Fruit fly (Drosophila melanogaster) whole organism, prepupa: ENCODE data around the gene wts.

ENCODE experiments used
- Blimp-1 ChIP-seq: fragments of 200-800 bp; sonication (Bioruptor generic); optimal IDR thresholded peaks from 3 replicates; lab custom pipeline; 2017; ENCODE audit warnings: missing biosample characterization, missing genetic modification characterization, mild to moderate bottlenecking, moderate library complexity, missing genetic modification reagents
- CG10631 ChIP-seq: fragments of 200-800 bp; sonication (Bioruptor generic); optimal IDR thresholded peaks from 2 replicates; lab custom pipeline; 2016; ENCODE audit warnings: missing biosample characterization, missing genetic modification characterization
- CG10669 ChIP-seq: fragments of 200-800 bp; sonication (Bioruptor generic); optimal IDR thresholded peaks from 3 replicates; lab custom pipeline; 2018; ENCODE audit warnings: missing biosample characterization, mild to moderate bottlenecking, missing genetic modification characterization, moderate library complexity
- CG11294 ChIP-seq: fragments of 200-800 bp; sonication (Bioruptor generic); IDR thresholded peaks from 2 replicates; pipeline ENCODE4 v1.3.6; 2022; ENCODE audit warnings: missing biosample characterization, missing genetic modification characterization
- CG11762 ChIP-seq: fragments of 200-800 bp; sonication (Bioruptor generic); optimal IDR thresholded peaks from 3 replicates; lab custom pipeline; 2016; ENCODE audit warnings: missing biosample characterization, missing genetic modification characterization; ENCODE audit not compliant: insufficient read depth
- CG11902 ChIP-seq: fragments of 200-800 bp; sonication (Bioruptor generic); optimal IDR thresholded peaks from 3 replicates; lab custom pipeline; 2016; ENCODE audit warnings: missing biosample characterization, missing genetic modification characterization
- CG15336 ChIP-seq: fragments of 200-800 bp; sonication (Bioruptor generic); IDR thresholded peaks from 2 replicates; pipeline ENCODE4 v1.3.6; 2022; ENCODE audit warnings: missing biosample characterization, missing genetic modification characterization
- CG3032 ChIP-seq: fragments of 200-800 bp; optimal IDR thresholded peaks from 2 replicates; lab custom pipeline; 2019; ENCODE audit warnings: missing biosample characterization, mild to moderate bottlenecking, missing genetic modification characterization, moderate library complexity
- CG31627 ChIP-seq: fragments of 200-800 bp; sonication (Bioruptor generic); optimal IDR thresholded peaks from 3 replicates; lab custom pipeline; 2016; ENCODE audit warnings: missing biosample characterization, missing genetic modification characterization
- CG32006 ChIP-seq: fragments of 200-800 bp; sonication (Bioruptor generic); optimal IDR thresholded peaks from 3 replicates; lab custom pipeline; 2017; ENCODE audit warnings: missing biosample characterization, mild to moderate bottlenecking, missing genetic modification characterization
- CG34406 ChIP-seq: fragments of 200-800 bp; sonication (Bioruptor generic); optimal IDR thresholded peaks from 3 replicates; lab custom pipeline; 2016; ENCODE audit warnings: missing biosample characterization, missing genetic modification characterization
- CG3919 ChIP-seq: fragments of 200-800 bp; sonication (Bioruptor generic); optimal IDR thresholded peaks from 3 replicates; lab custom pipeline; 2016; ENCODE audit warnings: missing biosample characterization, missing genetic modification characterization
- CG4318 ChIP-seq: fragments of 200-800 bp; sonication (Bioruptor generic); optimal IDR thresholded peaks from 3 replicates; lab custom pipeline; 2017; ENCODE audit warnings: missing biosample characterization, mild to moderate bottlenecking, missing genetic modification characterization
- CG6163 ChIP-seq: fragments of 200-800 bp; sonication (Bioruptor generic); IDR thresholded peaks from 3 replicates; pipeline ENCODE4 v1.3.6; 2022; ENCODE audit warnings: missing biosample characterization, missing genetic modification characterization
- CG6792 ChIP-seq: fragments of 200-800 bp; sonication (Bioruptor generic); optimal IDR thresholded peaks from 3 replicates; lab custom pipeline; 2016; ENCODE audit warnings: missing biosample characterization, missing genetic modification characterization
- CG6808 ChIP-seq: fragments of 200-800 bp; sonication (Bioruptor generic); optimal IDR thresholded peaks from 3 replicates; lab custom pipeline; 2017; ENCODE audit warnings: missing biosample characterization, missing genetic modification characterization, mild to moderate bottlenecking, moderate library complexity, missing genetic modification reagents
- CG8119 ChIP-seq: fragments of 200-800 bp; sonication (Bioruptor generic); IDR thresholded peaks from 3 replicates; pipeline ENCODE4 v1.3.6; 2022; ENCODE audit warnings: missing biosample characterization, missing genetic modification characterization
- CG8319 ChIP-seq: fragments of 200-800 bp; sonication (Bioruptor generic); optimal IDR thresholded peaks from 3 replicates; lab custom pipeline; 2016; ENCODE audit warnings: missing biosample characterization, missing genetic modification characterization
- CG8632 ChIP-seq: fragments of 200-800 bp; sonication (Bioruptor generic); optimal IDR thresholded peaks from 3 replicates; lab custom pipeline; 2016; ENCODE audit warnings: missing biosample characterization, missing genetic modification characterization
- Eip75B ChIP-seq: fragments of 200-800 bp; sonication (Bioruptor generic); optimal IDR thresholded peaks from 3 replicates; lab custom pipeline; 2016; ENCODE audit warnings: missing biosample characterization, missing genetic modification characterization
- Eip78C ChIP-seq: fragments of 200-800 bp; sonication (Bioruptor generic); peaks from one replicate; lab custom pipeline; 2016; ENCODE audit warnings: missing biosample characterization, missing genetic modification characterization
- Eip93F ChIP-seq: fragments of 200-800 bp; sonication (Bioruptor generic); optimal IDR thresholded peaks from 2 replicates; lab custom pipeline; 2016; ENCODE audit warnings: missing biosample characterization, mild to moderate bottlenecking, missing genetic modification characterization
- Ets21C ChIP-seq: fragments of 200-800 bp; sonication (Bioruptor generic); optimal IDR thresholded peaks from 3 replicates; lab custom pipeline; 2016; ENCODE audit warnings: missing biosample characterization, missing genetic modification characterization
- Ets96B ChIP-seq: fragments of 200-800 bp; optimal IDR thresholded peaks from 2 replicates; lab custom pipeline; 2019; ENCODE audit warnings: missing biosample characterization, mild to moderate bottlenecking, missing genetic modification characterization, moderate library complexity
- Gug ChIP-seq: fragments of 200-800 bp; sonication (Bioruptor generic); IDR thresholded peaks from 2 replicates; pipeline ENCODE4 v1.3.6; 2022; ENCODE audit warnings: missing biosample characterization, missing genetic modification characterization
- Hr38 ChIP-seq: sonication (Bioruptor generic); optimal IDR thresholded peaks from 2 replicates; lab custom pipeline; 2016; ENCODE audit warnings: missing biosample characterization, missing genetic modification characterization
- Hr39 ChIP-seq: fragments of 200-800 bp; sonication (Bioruptor generic); optimal IDR thresholded peaks from 2 replicates; lab custom pipeline; 2016; ENCODE audit warnings: missing biosample characterization, missing genetic modification characterization
- Hr4 ChIP-seq: fragments of 200-800 bp; sonication (Bioruptor generic); optimal IDR thresholded peaks from 3 replicates; lab custom pipeline; 2016; ENCODE audit warnings: missing biosample characterization, missing genetic modification characterization
- Met ChIP-seq: fragments of 200-800 bp; sonication (Bioruptor generic); optimal IDR thresholded peaks from 3 replicates; lab custom pipeline; 2016; ENCODE audit warnings: missing biosample characterization, missing genetic modification characterization
- OdsH ChIP-seq: fragments of 200-800 bp; sonication (Bioruptor generic); optimal IDR thresholded peaks from 3 replicates; lab custom pipeline; 2016; ENCODE audit warnings: missing biosample characterization, missing genetic modification characterization
- Smox ChIP-seq: fragments of 200-800 bp; sonication (Bioruptor generic); optimal IDR thresholded peaks from 3 replicates; lab custom pipeline; 2016; ENCODE audit warnings: missing biosample characterization, missing genetic modification characterization
- Sox102F ChIP-seq: fragments of 200-800 bp; sonication (Bioruptor generic); optimal IDR thresholded peaks from 2 replicates; lab custom pipeline; 2016; ENCODE audit warnings: missing biosample characterization, mild to moderate bottlenecking, missing genetic modification characterization
- Sox14 ChIP-seq: fragments of 200-800 bp; sonication (Bioruptor generic); optimal IDR thresholded peaks from 3 replicates; lab custom pipeline; 2016; ENCODE audit warnings: missing biosample characterization, missing genetic modification characterization
- Sox15 ChIP-seq: fragments of 200-800 bp; sonication (Bioruptor generic); optimal IDR thresholded peaks from 3 replicates; lab custom pipeline; 2016; ENCODE audit warnings: missing biosample characterization, missing genetic modification characterization
- achi ChIP-seq: fragments of 200-800 bp; sonication (Bioruptor generic); optimal IDR thresholded peaks from 3 replicates; lab custom pipeline; 2016; ENCODE audit warnings: missing biosample characterization, missing genetic modification characterization
- cyc ChIP-seq: fragments of 200-800 bp; sonication (Bioruptor generic); optimal IDR thresholded peaks from 3 replicates; lab custom pipeline; 2016; ENCODE audit warnings: missing biosample characterization, missing genetic modification characterization
- dac ChIP-seq: fragments of 200-800 bp; sonication (Bioruptor generic); optimal IDR thresholded peaks from 2 replicates; lab custom pipeline; 2017; ENCODE audit warnings: missing biosample characterization, mild to moderate bottlenecking, missing genetic modification characterization
- dsx ChIP-seq: fragments of 200-800 bp; optimal IDR thresholded peaks from 3 replicates; lab custom pipeline; 2019; ENCODE audit warnings: missing biosample characterization, mild to moderate bottlenecking, missing genetic modification characterization, moderate library complexity; ENCODE audit not compliant: poor library complexity, severe bottlenecking
- esn ChIP-seq: fragments of 200-800 bp; sonication (Bioruptor generic); optimal IDR thresholded peaks from 2 replicates; lab custom pipeline; 2016; ENCODE audit warnings: missing biosample characterization, mild to moderate bottlenecking, missing genetic modification characterization, moderate library complexity
- lz ChIP-seq: fragments of 200-800 bp; sonication (Bioruptor generic); optimal IDR thresholded peaks from 3 replicates; lab custom pipeline; 2016; ENCODE audit warnings: missing biosample characterization, missing genetic modification characterization
- net ChIP-seq: fragments of 200-800 bp; sonication (Bioruptor generic); optimal IDR thresholded peaks from 3 replicates; lab custom pipeline; 2016; ENCODE audit warnings: missing biosample characterization, missing genetic modification characterization
- pdm3 ChIP-seq: fragments of 200-800 bp; sonication (Bioruptor generic); optimal IDR thresholded peaks from 3 replicates; lab custom pipeline; 2016; ENCODE audit warnings: missing biosample characterization, missing genetic modification characterization
- salr ChIP-seq, 2 experiments: fragments of 200-800 bp; sonication (Bioruptor generic); optimal IDR thresholded peaks; 3 replicates each; lab custom pipeline; 2016 to 2018; ENCODE audit warnings: missing biosample characterization in 2 of 2, missing genetic modification characterization in 2 of 2, mild to moderate bottlenecking in 1 of 2
- spab ChIP-seq: fragments of 200-800 bp; sonication (Bioruptor generic); optimal IDR thresholded peaks from 2 replicates; lab custom pipeline; 2017; ENCODE audit warnings: missing biosample characterization, mild to moderate bottlenecking, missing genetic modification characterization, missing genetic modification reagents
- ss ChIP-seq, 2 experiments: fragments of 200-800 bp; sonication (Bioruptor generic); optimal IDR thresholded peaks; 2 replicates in 1 of 2; 3 replicates in 1 of 2; lab custom pipeline; 2017 to 2018; ENCODE audit warnings: mild to moderate bottlenecking in 2 of 2, missing biosample characterization in 2 of 2, missing genetic modification characterization in 2 of 2, moderate library complexity in 1 of 2
- topi ChIP-seq: fragments of 200-800 bp; sonication (Bioruptor generic); optimal IDR thresholded peaks from 3 replicates; lab custom pipeline; 2016; ENCODE audit warnings: missing biosample characterization, missing genetic modification characterization
- vri ChIP-seq: fragments of 200-800 bp; sonication (Bioruptor generic); optimal IDR thresholded peaks from 3 replicates; lab custom pipeline; 2016; ENCODE audit warnings: missing biosample characterization, mild to moderate bottlenecking, missing genetic modification characterization

The wts gene

dm6 chr3R:30814597-30815252 lies 8.3 kb upstream of the wts start (continued):
- TF ChIP-seq Hr38 (GFP tag; lab: Kevin White, UChicago): no peak
- peak; percentile 35 for TF ChIP-seq CG3032 (tag; lab: Kevin White, UChicago)
- TF ChIP-seq ss (GFP tag; optimal IDR thresholded peaks at IDR 0.05; lab: Kevin White, UChicago): no peak
- peak; percentile 24 for TF ChIP-seq CG34406 (GFP tag; lab: Kevin White, UChicago)
- no peak for TF ChIP-seq CG8319 (GFP tag; lab: Kevin White, UChicago)
- TF ChIP-seq CG10631: peak; percentile 56
- TF ChIP-seq Blimp-1: no peak
- peak; percentile 93 for TF ChIP-seq CG8119 (GFP tag; lab: Robert Waterston, UW)
- no peak for TF ChIP-seq Sox15 (GFP tag; lab: Kevin White, UChicago)
- TF ChIP-seq Hr39 (GFP tag; lab: Kevin White, UChicago): peak; percentile 38
- no peak for TF ChIP-seq Sox102F (GFP tag; lab: Kevin White, UChicago)
- TF ChIP-seq CG3919: peak; percentile 63
- peak; percentile 77 for TF ChIP-seq pdm3 (GFP tag; lab: Kevin White, UChicago)
- TF ChIP-seq CG6163 (GFP tag; lab: Robert Waterston, UW): peak; percentile 83
- peak; percentile 8 for TF ChIP-seq cyc (GFP tag; lab: Kevin White, UChicago)
- peak; percentile 34 for TF ChIP-seq CG11762 (GFP tag; lab: Kevin White, UChicago)
- TF ChIP-seq esn (GFP tag; lab: Kevin White, UChicago): peak; percentile 31
- peak; percentile 25 for TF ChIP-seq CG6792 (GFP tag; lab: Kevin White, UChicago)
- TF ChIP-seq Smox (GFP tag; lab: Kevin White, UChicago): peak; percentile 15
- peak; percentile 37 for TF ChIP-seq Eip75B
- TF ChIP-seq Gug: peak; percentile 40; the same call in 1 of the 2 replicates
- peak; percentile 61 for TF ChIP-seq net (GFP tag; lab: Kevin White, UChicago)
- TF ChIP-seq Sox14 (GFP tag; lab: Kevin White, UChicago): peak; percentile 74
- peak; percentile 69 for TF ChIP-seq OdsH
- peak; percentile 32 for TF ChIP-seq CG31627 (GFP tag; lab: Kevin White, UChicago)
- peak; percentile 1 for TF ChIP-seq CG8632 (GFP tag; lab: Kevin White, UChicago)
- TF ChIP-seq CG15336: peak; percentile 92

- TF ChIP-seq CG6792 (GFP tag; lab: Kevin White, UChicago) (peak; percentile 82), Ets21C (GFP tag; lab: Kevin White, UChicago) (peak; percentile 82), Hr39 (GFP tag; lab: Kevin White, UChicago) (peak; percentile 84), achi (GFP tag; lab: Kevin White, UChicago) (peak; percentile 84), CG11762 (GFP tag; lab: Kevin White, UChicago) (peak; percentile 74), topi (GFP tag; lab: Kevin White, UChicago) (peak; percentile 92), Met (GFP tag; lab: Kevin White, UChicago) (peak; percentile 80), Eip93F (GFP tag; lab: Kevin White, UChicago) (peak; percentile 43), CG6808 (peak; percentile 9), spab (peak; percentile 56), Hr4 (GFP tag; lab: Kevin White, UChicago) (peak; percentile 83), Eip78C (GFP tag; lab: Kevin White, UChicago) (peak; percentile 96), pdm3 (GFP tag; lab: Kevin White, UChicago) (peak; percentile 78), CG32006 (GFP tag; lab: Kevin White, UChicago) (peak; percentile 80), CG10631 (peak; percentile 73), CG6163 (GFP tag; lab: Robert Waterston, UW) (peak; percentile 91), Ets96B (peak; percentile 73), dsx (GFP tag; lab: Kevin White, UChicago) (peak; percentile 64), CG8632 (GFP tag; lab: Kevin White, UChicago) (peak; percentile 74), CG34406 (GFP tag; lab: Kevin White, UChicago) (peak; percentile 77), CG11294 (GFP tag; lab: Robert Waterston, UW) (peak; percentile 48), Hr38 (GFP tag; lab: Kevin White, UChicago) (no peak), CG4318 (GFP tag; lab: Kevin White, UChicago) (peak; percentile 49), dac (GFP tag; lab: Kevin White, UChicago) (peak; percentile 41), net (GFP tag; lab: Kevin White, UChicago) (peak; percentile 69), vri (GFP tag; lab: Kevin White, UChicago) (peak; percentile 8), salr (GFP tag; optimal IDR thresholded peaks at IDR 0.05; lab: Kevin White, UChicago) (peak in 1 of 2 experiments; percentile 50), CG11902 (peak; percentile 83), lz (peak; percentile 87), CG10669 (GFP tag; lab: Kevin White, UChicago) (peak; percentile 63), Sox15 (GFP tag; lab: Kevin White, UChicago) (peak; percentile 53), CG3032 (tag; lab: Kevin White, UChicago) (peak; percentile 60), OdsH (peak; percentile 80), CG8319 (GFP tag; lab: Kevin White, UChicago) (peak; percentile 75)
These were observed 7.5 kb upstream of the wts start for dm6 chr3R:30813903-30814339.
